Worm (Caenorhabditis elegans) whole organism, late embryonic: ENCODE results near the gene H23N18.6.

Source experiments
- ahr-1 ChIP-seq: sonication (generic microtip); optimal IDR thresholded peaks from 2 replicates; lab custom pipeline; 2016; ENCODE audit warnings: missing genetic modification characterization, missing compliant biosample characterization
- ceh-2 ChIP-seq: sonication (generic microtip); optimal IDR thresholded peaks from 2 replicates; lab custom pipeline; 2016; ENCODE audit warnings: missing genotype, missing genetic modification characterization, missing compliant biosample characterization
- ceh-24 ChIP-seq: sonication (generic microtip); optimal IDR thresholded peaks from 2 replicates; lab custom pipeline; 2016; ENCODE audit warnings: mild to moderate bottlenecking, missing genetic modification characterization, missing compliant biosample characterization
- ceh-31 ChIP-seq: sonication (generic microtip); optimal IDR thresholded peaks from 2 replicates; lab custom pipeline; 2016; ENCODE audit warnings: missing genetic modification characterization, missing compliant biosample characterization
- dmd-4 ChIP-seq: sonication (generic microtip); optimal IDR thresholded peaks from 2 replicates; lab custom pipeline; 2016; ENCODE audit warnings: borderline replicate concordance, missing genetic modification characterization, missing compliant biosample characterization
- elt-2 ChIP-seq: sonication (generic microtip); optimal IDR thresholded peaks from 2 replicates; lab custom pipeline; 2016; ENCODE audit warnings: missing genetic modification reagents, missing genetic modification characterization, missing compliant biosample characterization
- ets-4 ChIP-seq: sonication (generic microtip); optimal IDR thresholded peaks from 2 replicates; lab custom pipeline; 2016; ENCODE audit warnings: missing genetic modification characterization, missing compliant biosample characterization
- eyg-1 ChIP-seq: sonication (generic microtip); optimal IDR thresholded peaks from 2 replicates; lab custom pipeline; 2016; ENCODE audit warnings: missing genotype, missing genetic modification characterization, missing compliant biosample characterization
- hlh-8 ChIP-seq: sonication (generic microtip); optimal IDR thresholded peaks from 2 replicates; lab custom pipeline; 2016; ENCODE audit warnings: missing genotype, missing genetic modification characterization, missing compliant biosample characterization
- nhr-11 ChIP-seq: fragments of 150-350 bp; optimal IDR thresholded peaks from 2 replicates; lab custom pipeline; 2014; ENCODE audit warnings: missing biosample characterization, missing genetic modification characterization

DNA sequence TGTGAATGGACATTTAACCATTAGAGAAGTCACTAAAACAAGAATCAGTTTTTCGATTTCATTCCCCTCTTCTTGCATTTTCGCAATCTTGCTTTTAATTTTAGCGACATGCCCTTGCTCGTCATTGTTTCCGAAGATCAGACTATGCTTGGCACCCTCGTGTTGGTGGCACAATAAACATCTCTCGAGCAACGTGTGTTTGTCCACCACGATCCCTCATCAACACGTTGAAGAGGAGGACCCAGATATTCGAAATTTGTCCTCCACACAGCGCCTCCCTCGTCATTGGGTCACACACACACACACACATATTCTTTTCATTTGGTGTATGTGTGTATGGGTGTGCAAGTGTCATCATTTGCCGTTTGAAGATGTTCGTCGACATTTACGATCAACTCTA is 49.5 kb downstream of the H23N18.6 start, which contains the start of gene srd-32:
- TF ChIP-seq nhr-11 (no peak), ceh-24 (tag; lab: Kevin White, UChicago) (no peak), hlh-8 (no peak), elt-2 (tag; lab: Kevin White, UChicago) (no peak), ceh-31 (tag; lab: Kevin White, UChicago) (no peak), eyg-1 (tag; lab: Kevin White, UChicago) (no peak), ahr-1 (tag; lab: Kevin White, UChicago) (no peak), ets-4 (tag; lab: Kevin White, UChicago) (no peak), dmd-4 (no peak), ceh-2 (tag; lab: Kevin White, UChicago) (no peak)
